Worm (Caenorhabditis elegans): ENCODE measurements around the gene cal-8.

Gene cal-8

ce11 chrII:5512473-5513097 lies 30.7 kb upstream of the cal-8 start (continued):
- no peak for TF ChIP-seq spr-3 (GFP tag; optimal IDR thresholded peaks at IDR 0.05)
- no peak for TF ChIP-seq daf-19 (GFP tag; conservative IDR thresholded peaks at IDR 0.05)
- no peak for TF ChIP-seq lin-13 (GFP tag; optimal IDR thresholded peaks at IDR 0.05)
- no peak for TF ChIP-seq ceh-44 (GFP tag; IDR thresholded peaks at IDR 0.05)
- no peak for TF ChIP-seq vab-7 (GFP tag; IDR thresholded peaks at IDR 0.05)
- TF ChIP-seq mes-2 (tag; optimal IDR thresholded peaks at IDR 0.05; ENCODE audit: poor library complexity, severe bottlenecking), result no peak
- TF ChIP-seq mdt-29 (GFP tag; IDR thresholded peaks at IDR 0.05), result no peak
- peak; percentile 65 for TF ChIP-seq hlh-11 (tag; optimal IDR thresholded peaks at IDR 0.05)
- no peak for TF ChIP-seq pha-4 (GFP tag; IDR thresholded peaks at IDR 0.05)
- no peak for TF ChIP-seq pha-4 (tag; optimal IDR thresholded peaks at IDR 0.05)
- TF ChIP-seq R02D3.7 (tag; optimal IDR thresholded peaks at IDR 0.05), result no peak
- no peak for TF ChIP-seq skn-1 (tag; optimal IDR thresholded peaks at IDR 0.05)
- no peak for TF ChIP-seq unc-62 (GFP tag; optimal IDR thresholded peaks at IDR 0.05 in 1 of 2)
- TF ChIP-seq unc-62 (tag; optimal IDR thresholded peaks at IDR 0.05), result no peak

- TF ChIP-seq Y75B8A.6 (GFP tag; IDR thresholded peaks at IDR 0.05), result no peak
- TF ChIP-seq saeg-2 (GFP tag; IDR thresholded peaks at IDR 0.05), result no peak
- TF ChIP-seq zip-2 (tag; optimal IDR thresholded peaks at IDR 0.05), result no peak
- TF ChIP-seq dmd-6 (GFP tag; IDR thresholded peaks at IDR 0.05), result 0 out of 2 replicates have a peak, but pooled peaks have one; percentile 14
- no peak for TF ChIP-seq hmg-1.1 (GFP tag; IDR thresholded peaks at IDR 0.05)
- peak; percentile 46 for TF ChIP-seq aha-1 (tag)
- peak; percentile 2 for TF ChIP-seq rbr-2 (tag; optimal IDR thresholded peaks at IDR 0.05)
- TF ChIP-seq unc-62 (GFP tag; optimal IDR thresholded peaks at IDR 0.05 in 1 of 2), result peak in 1 of 2 experiments; percentile 53
- TF ChIP-seq unc-62 (tag; optimal IDR thresholded peaks at IDR 0.05), result no peak
- TF ChIP-seq pqm-1 (tag; optimal IDR thresholded peaks at IDR 0.05), result no peak
- TF ChIP-seq T20F7.1 (GFP tag; optimal IDR thresholded peaks at IDR 0.05), result no peak
- TF ChIP-seq ceh-44 (GFP tag; IDR thresholded peaks at IDR 0.05), result no peak
- TF ChIP-seq lir-3 (tag; optimal IDR thresholded peaks at IDR 0.05), result no peak
- TF ChIP-seq mes-2 (tag; optimal IDR thresholded peaks at IDR 0.05; ENCODE audit: poor library complexity, severe bottlenecking), result peak; percentile 80
- no peak for TF ChIP-seq Y105C5A.15 (GFP tag; IDR thresholded peaks at IDR 0.05)
- no peak for TF ChIP-seq nhr-237 (tag; optimal IDR thresholded peaks at IDR 0.05)
- TF ChIP-seq T26A8.4 (GFP tag; IDR thresholded peaks at IDR 0.05), result no peak
- no peak for TF ChIP-seq vab-7 (GFP tag; IDR thresholded peaks at IDR 0.05)
- peak; percentile 43 for TF ChIP-seq F49E8.2 (tag; optimal IDR thresholded peaks at IDR 0.05; ENCODE audit: borderline replicate concordance)
- 0 out of 2 replicates have a peak, but pooled peaks have one; percentile 49 for TF ChIP-seq ZK337.2 (GFP tag; IDR thresholded peaks at IDR 0.05)
- TF ChIP-seq egl-27 (tag; optimal IDR thresholded peaks at IDR 0.05), result no peak
- peak in 1 of 2 experiments; percentile 13 for TF ChIP-seq lsy-2 (tag; optimal IDR thresholded peaks at IDR 0.05)
- TF ChIP-seq hlh-11 (tag; optimal IDR thresholded peaks at IDR 0.05), result no peak
- 0 out of 2 replicates have a peak, but pooled peaks have one; percentile 41 for TF ChIP-seq madf-9 (GFP tag; conservative IDR thresholded peaks at IDR 0.05)
- TF ChIP-seq F44E2.7 (GFP tag; IDR thresholded peaks at IDR 0.05), result no peak
- no peak for TF ChIP-seq mdl-1 (tag; optimal IDR thresholded peaks at IDR 0.05)
- TF ChIP-seq duxl-1 (tag; optimal IDR thresholded peaks at IDR 0.05; ENCODE audit: poor library complexity), result peak; percentile 17
- TF ChIP-seq Y48G9A.11 (GFP tag; IDR thresholded peaks at IDR 0.05), result peak; percentile 55; the same call in 1 of the 2 replicates
- no peak for TF ChIP-seq hlh-30 (tag; optimal IDR thresholded peaks at IDR 0.05; ENCODE audit: insufficient read depth)
- TF ChIP-seq unc-130 (GFP tag; optimal IDR thresholded peaks at IDR 0.05), result peak; percentile 72
- peak in 1 of 2 experiments; percentile 28 for TF ChIP-seq hif-1 (tag; optimal IDR thresholded peaks at IDR 0.05)
Observed at ce11 chrII:5511417-5512353, 29.8 kb upstream of the cal-8 start.

Measured in whole organism, L4 larva.